Worm (Caenorhabditis elegans): Measurements from ENCODE around the gene sna-2.

Gene sna-2

DNA sequence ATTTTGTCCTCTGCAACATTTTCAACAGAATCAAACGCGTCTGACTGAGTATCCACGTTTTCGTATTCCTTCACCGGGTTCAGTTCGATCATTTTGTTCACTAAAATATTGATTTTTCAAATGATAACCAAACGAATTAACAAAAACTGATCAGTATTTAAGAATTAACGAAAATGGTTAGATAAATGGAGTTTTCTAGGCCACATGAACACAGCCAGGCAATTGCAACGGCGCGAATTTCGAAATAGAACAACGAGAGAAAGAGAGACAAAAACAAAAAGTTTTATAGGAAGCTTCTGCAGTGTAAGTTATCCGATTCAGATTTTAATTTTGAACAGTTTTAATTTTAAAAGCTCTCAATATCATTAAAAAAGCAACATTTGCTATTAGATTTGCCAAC, at the start of gene sna-2:
sna-2 (minus strand) TSS at position 100 of the 400 bp plus-strand sequence.
- TF ChIP-seq him-1 (tag; optimal IDR thresholded peaks at IDR 0.05) (no peak), W03F9.2 (tag; optimal IDR thresholded peaks at IDR 0.05) (no peak), dao-5 (tag; optimal IDR thresholded peaks at IDR 0.05) (no peak)

DNA sequence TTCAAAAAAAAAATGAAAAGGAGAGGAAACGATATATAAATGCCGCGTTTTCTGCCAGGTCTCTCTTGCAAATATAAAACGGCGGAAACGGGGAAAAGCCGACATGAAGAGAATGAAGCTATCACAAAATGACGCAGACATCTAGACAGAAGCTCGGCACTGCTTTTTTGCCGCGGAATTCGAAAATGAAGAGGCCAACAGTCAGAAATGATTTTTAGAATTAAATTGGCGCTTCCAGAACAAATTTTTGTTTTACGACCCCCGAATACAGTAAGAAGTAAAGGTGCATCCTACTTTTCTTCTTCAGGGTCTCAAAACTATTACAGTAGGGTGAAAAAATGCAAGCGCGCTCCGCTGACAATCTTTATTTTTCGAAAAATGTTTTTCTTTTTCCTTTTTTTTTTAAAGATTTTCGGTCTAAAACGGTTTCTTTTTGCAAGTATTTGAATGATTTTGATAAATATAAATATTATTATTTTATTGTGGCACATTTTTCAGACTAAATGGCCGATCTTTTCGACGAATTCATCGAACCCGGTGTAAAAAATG, 47.8 kb upstream of the sna-2 start, which contains the start of gene mtr-4:
mtr-4 (plus strand) TSS at position 499 of the 549 bp plus-strand sequence.
- TF ChIP-seq W03F9.2 (tag; optimal IDR thresholded peaks at IDR 0.05) (peak; percentile 48), him-1 (tag; optimal IDR thresholded peaks at IDR 0.05) (no peak), dao-5 (tag; optimal IDR thresholded peaks at IDR 0.05) (no peak)

DNA sequence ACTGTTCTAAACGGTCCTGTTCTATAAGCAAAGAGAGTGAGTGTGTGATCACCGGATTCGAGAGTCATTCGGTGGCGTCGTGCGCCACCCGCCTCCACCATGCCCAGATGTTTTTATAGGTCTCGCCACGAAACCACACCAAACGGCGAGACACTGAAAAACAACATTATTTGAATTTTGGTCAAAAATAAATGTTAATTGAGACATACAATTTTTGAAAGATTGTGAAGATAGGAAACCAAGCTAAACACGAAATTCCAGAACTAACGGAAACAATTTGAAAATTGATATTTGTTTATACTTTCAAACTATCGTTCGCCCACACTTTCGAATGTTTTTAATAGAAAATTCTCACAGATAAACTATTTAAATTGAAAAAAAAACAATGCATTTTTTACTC, 47.0 kb upstream of the sna-2 start, which contains the start of gene catp-6:
catp-6 (minus strand) TSS at position 101 of the 400 bp plus-strand sequence.
- no peak for TF ChIP-seq him-1 (tag; optimal IDR thresholded peaks at IDR 0.05)
- no peak for TF ChIP-seq dao-5 (tag; optimal IDR thresholded peaks at IDR 0.05)
- TF ChIP-seq W03F9.2 (tag; optimal IDR thresholded peaks at IDR 0.05), result no peak

DNA sequence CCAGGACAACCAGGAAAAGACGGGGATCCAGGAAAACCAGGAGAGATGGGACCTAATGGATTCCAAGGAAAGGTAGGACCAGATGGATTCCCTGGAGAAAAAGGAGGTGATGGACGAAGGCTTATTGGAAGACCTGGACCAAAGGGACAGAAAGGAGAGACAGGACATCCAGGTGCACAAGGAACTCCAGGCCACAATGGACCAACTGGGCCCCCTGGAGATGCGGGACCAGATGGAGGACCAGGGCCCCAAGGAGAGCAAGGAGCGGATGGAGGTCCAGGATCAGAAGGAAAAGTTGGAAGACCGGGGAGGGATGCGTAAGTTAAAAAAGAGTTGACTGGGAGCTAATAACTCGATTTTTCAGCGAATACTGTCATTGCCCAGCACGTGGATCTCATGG, 45.2 kb upstream of the sna-2 start:
- no peak for TF ChIP-seq him-1 (tag; optimal IDR thresholded peaks at IDR 0.05)
- no peak for TF ChIP-seq W03F9.2 (tag; optimal IDR thresholded peaks at IDR 0.05)
- TF ChIP-seq dao-5 (tag; optimal IDR thresholded peaks at IDR 0.05), result no peak

DNA sequence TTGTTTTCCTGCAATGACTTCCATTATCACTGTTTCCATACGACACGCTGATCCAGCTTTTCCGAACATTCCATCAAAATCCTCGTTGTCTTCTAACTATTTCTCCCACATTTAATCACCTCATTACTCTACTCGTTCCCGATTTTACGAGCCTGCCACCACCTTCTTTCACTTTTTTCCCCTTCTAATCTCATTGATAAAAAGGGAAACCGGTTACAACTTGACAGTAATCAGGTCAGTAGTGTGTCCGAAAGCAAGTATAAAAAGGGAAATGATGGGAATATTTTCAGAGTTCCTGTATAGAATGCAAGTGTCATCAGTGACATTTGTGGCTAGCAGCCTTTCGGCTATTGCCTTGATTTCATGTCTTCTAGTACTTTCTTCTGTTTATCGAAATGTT, 44.2 kb upstream of the sna-2 start, which contains the start of gene col-123:
col-123 (plus strand) TSS at position 301 of the 400 bp plus-strand sequence.
- TF ChIP-seq W03F9.2 (tag; optimal IDR thresholded peaks at IDR 0.05), result no peak
- TF ChIP-seq him-1 (tag; optimal IDR thresholded peaks at IDR 0.05), result no peak
- TF ChIP-seq dao-5 (tag; optimal IDR thresholded peaks at IDR 0.05), result no peak

DNA sequence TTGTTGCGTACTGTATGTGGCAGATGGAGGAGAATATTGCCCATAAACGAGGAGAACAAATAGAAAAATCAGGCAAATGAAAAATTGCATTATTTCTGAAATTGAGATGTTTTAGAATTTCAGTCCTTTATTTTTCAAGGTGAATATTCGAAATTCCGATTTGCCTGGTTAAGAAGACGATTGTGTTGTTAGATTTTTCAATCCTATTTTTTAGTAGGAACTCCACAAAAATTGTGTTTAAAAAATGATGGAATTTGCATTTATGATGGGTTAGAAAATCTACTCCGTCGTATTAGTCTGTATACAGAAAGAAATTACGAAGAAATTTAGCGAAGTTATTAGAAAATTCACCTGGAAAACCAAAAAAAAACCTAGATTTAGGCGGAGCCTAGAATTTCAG, 38.0 kb upstream of the sna-2 start, which contains the start of gene egl-20:
egl-20 (minus strand) TSS at position 101 of the 400 bp plus-strand sequence.
- no peak for TF ChIP-seq W03F9.2 (tag; optimal IDR thresholded peaks at IDR 0.05)
- no peak for TF ChIP-seq him-1 (tag; optimal IDR thresholded peaks at IDR 0.05)
- no peak for TF ChIP-seq dao-5 (tag; optimal IDR thresholded peaks at IDR 0.05)

DNA sequence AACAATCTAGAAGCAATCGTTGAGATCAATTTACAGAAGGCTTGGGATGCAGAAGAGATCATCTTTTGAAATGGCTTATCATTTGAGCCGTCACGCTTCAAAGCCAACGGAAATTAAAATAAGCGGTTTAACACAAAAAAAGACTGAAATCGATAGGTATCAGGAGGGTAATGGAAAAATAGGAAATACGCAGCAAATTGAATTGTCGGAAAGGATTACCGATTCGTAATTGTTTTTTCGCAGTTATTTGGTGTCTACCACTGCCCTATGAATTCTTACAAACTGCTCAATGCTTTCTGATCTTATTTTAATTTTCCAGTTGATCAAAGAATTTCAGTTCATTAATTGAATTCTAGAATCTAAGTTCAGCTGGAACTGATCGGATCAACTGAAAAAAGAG, 34.1 kb upstream of the sna-2 start:
- TF ChIP-seq W03F9.2 (tag; optimal IDR thresholded peaks at IDR 0.05) (no peak), dao-5 (tag; optimal IDR thresholded peaks at IDR 0.05) (no peak), him-1 (tag; optimal IDR thresholded peaks at IDR 0.05) (no peak)

DNA sequence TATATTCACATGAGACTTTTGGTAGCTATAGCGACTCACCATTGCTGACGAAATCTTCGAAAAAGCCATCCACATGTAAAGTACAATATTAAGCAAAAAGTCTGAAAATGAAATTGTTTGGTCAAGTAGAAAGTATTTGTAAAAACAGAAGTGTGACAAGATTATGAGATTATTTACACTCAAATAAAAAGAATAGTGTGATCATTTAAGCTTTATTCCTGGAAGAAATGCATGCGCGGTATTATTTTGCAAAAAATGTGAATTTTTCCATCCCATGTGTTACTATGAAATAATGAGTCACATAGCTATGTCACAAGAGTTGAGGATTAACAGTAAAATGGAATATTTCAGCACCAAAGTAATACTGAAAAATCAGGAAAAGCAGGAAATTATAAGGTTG, 33.2 kb upstream of the sna-2 start, which contains the start of gene dct-15:
dct-15 (minus strand) TSS at position 101 of the 400 bp plus-strand sequence.
- TF ChIP-seq dao-5 (tag; optimal IDR thresholded peaks at IDR 0.05) (no peak), W03F9.2 (tag; optimal IDR thresholded peaks at IDR 0.05) (no peak), him-1 (tag; optimal IDR thresholded peaks at IDR 0.05) (no peak)

DNA sequence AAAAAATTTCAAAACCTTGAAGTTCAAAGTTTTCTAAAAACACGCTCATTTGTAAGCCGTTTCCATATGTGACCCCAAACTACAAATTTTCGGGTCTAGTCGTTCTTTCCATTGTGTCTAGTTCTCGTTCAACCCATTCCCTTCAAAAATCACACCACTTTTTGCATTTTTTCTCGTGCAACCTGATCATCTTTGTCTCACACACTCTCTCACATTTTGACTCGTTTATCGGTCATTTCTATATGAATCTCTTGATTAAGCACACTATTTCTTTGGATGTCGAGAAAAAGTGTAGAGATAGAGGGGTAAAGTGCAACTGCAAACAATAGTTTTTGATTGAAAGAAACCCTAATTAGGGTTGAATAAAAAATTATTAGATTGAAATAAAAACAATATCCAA, 26.1 kb upstream of the sna-2 start:
- TF ChIP-seq dao-5 (tag; optimal IDR thresholded peaks at IDR 0.05) (no peak), him-1 (tag; optimal IDR thresholded peaks at IDR 0.05) (no peak), W03F9.2 (tag; optimal IDR thresholded peaks at IDR 0.05) (peak; percentile 25)

DNA sequence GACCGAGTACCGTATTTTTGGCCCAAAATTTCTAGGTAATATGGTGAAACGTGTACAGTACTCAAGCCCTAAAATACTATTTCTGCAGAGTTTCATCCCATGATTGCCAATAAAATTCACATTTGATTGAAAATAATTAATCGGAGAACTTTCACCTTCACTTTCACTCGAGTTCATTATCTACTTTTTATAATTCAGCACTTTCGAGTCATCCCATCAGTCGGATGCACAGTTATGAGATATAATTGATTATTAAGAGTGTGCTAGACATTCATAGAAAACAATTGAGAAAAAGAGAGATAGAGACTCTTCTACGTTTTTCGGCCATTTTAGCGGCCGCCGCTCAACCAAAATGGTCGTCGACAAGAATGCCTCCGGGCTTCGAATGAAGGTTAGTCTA, 25.3 kb upstream of the sna-2 start, which contains the start of gene fat-3:
fat-3 (plus strand) TSS at position 313 of the 400 bp plus-strand sequence.
- TF ChIP-seq him-1 (tag; optimal IDR thresholded peaks at IDR 0.05) (no peak), W03F9.2 (tag; optimal IDR thresholded peaks at IDR 0.05) (no peak), dao-5 (tag; optimal IDR thresholded peaks at IDR 0.05) (no peak)

DNA sequence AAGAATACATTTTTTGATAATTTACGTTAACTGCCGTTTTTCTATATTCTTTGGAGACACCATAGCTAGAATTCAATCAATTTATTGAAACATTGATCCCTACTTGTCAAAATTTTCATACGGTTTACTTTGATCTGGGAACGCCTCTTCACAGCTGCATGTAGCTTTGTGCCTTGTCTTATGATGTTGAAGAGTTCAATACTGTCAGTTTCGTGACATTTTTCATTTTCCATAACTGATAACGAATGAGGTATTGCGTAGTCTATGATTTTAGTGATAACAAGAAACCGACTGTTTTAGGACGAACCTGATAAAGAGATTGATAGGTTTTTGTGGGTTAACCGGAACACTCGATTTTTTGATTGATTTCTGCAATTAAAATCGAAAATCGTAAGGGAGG, 24.0 kb upstream of the sna-2 start:
- peak; percentile 2 for TF ChIP-seq W03F9.2 (tag; optimal IDR thresholded peaks at IDR 0.05)
- TF ChIP-seq him-1 (tag; optimal IDR thresholded peaks at IDR 0.05), result no peak

DNA sequence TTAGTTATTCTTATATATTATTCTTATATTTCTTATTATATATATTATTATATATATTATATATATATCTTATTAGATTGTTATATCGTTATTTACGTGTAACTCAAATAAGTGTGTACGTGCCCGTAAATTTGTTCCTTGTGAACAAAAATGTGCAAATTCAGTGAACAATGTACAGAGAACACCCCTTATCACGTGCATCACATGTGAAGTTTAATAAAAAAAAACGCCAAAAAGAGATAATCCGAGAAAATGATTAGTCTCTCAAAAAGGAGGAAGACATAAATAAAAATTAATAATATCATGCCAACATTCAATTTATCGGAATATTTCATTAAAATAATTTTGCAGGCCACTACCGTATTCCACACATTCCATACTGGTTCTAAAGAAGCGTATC, 22.2 kb upstream of the sna-2 start:
- TF ChIP-seq him-1 (tag; optimal IDR thresholded peaks at IDR 0.05), result no peak

DNA sequence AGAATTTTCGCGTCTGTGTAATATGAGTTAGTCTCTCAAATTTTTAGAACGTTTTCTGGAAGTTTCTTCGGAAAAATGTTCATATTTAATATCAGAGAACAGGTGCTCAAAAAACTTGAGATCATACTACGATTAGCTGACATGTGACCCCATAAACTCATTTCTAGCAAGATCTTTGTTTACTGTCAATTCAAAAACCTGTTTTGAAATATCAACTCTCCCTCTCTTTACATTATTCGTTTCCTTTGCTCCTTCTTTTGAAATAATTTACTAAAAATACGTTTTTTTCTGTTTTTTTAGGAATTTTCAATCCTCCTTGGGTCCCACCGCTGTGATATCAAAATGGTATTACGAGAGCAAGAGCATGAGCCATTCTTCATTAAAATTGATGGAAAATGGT, 21.7 kb upstream of the sna-2 start, which contains the start of gene fat-4:
fat-4 (plus strand) TSS at position 301 of the 400 bp plus-strand sequence.
- no peak for TF ChIP-seq him-1 (tag; optimal IDR thresholded peaks at IDR 0.05)
- no peak for TF ChIP-seq W03F9.2 (tag; optimal IDR thresholded peaks at IDR 0.05)
- TF ChIP-seq dao-5 (tag; optimal IDR thresholded peaks at IDR 0.05), result no peak

DNA sequence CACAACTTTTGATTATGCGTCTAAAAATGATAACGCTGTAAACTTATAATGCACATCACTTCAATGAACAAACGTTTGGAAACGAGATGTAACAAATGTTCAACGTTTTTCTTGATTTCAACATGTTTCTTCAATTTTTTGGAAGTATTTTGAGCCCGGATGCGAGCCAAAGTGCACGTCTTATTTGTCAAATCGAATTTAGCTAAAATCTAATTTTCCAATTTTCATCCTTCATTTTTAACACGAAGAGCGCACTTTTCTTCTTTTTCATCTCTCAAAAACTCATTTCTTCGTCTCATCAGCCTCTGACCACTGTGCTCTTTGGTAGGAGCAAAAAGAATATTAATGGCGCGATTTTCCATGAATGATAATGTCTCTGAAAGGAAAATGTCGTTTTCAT, 20.9 kb upstream of the sna-2 start:
- TF ChIP-seq him-1 (tag; optimal IDR thresholded peaks at IDR 0.05) (no peak), W03F9.2 (tag; optimal IDR thresholded peaks at IDR 0.05) (no peak), dao-5 (tag; optimal IDR thresholded peaks at IDR 0.05) (no peak)
